Worm (Caenorhabditis elegans) whole organism, young adult: Measurements from ENCODE around the gene F58G1.3.

ENCODE experiments used
- dpl-1 ChIP-seq: fragments of 150-350 bp; optimal IDR thresholded peaks from 2 replicates; lab custom pipeline; 2014; ENCODE audit warnings: missing biosample characterization, missing genetic modification reagents, missing genetic modification characterization
- hmg-1.2 ChIP-seq: fragments of 200-800 bp; sonication (Bioruptor generic); IDR thresholded peaks from 2 replicates; pipeline ENCODE4 v1.3.6; 2022; ENCODE audit warnings: missing genetic modification reagents, missing genetic modification characterization, missing compliant biosample characterization
- pha-4 ChIP-seq: fragments of 150-350 bp; sonication (generic microtip); optimal IDR thresholded peaks from 2 replicates; lab custom pipeline; 2014; ENCODE audit warnings: missing biosample characterization, missing genetic modification reagents, missing genetic modification characterization
- repo-1 ChIP-seq: sonication (generic microtip); optimal IDR thresholded peaks from 2 replicates; lab custom pipeline; 2017; ENCODE audit warnings: mild to moderate bottlenecking, missing genetic modification characterization, missing compliant biosample characterization
- ztf-26 ChIP-seq: sonication (generic microtip); optimal IDR thresholded peaks from 2 replicates; lab custom pipeline; 2017; ENCODE audit warnings: missing genetic modification characterization, missing compliant biosample characterization

ce11 chrII:12907070-12907469 is 21.1 kb downstream of the F58G1.3 start, which contains the start of gene nspb-11:
- TF ChIP-seq repo-1 (tag; lab: Kevin White, UChicago), result no peak
- TF ChIP-seq dpl-1 (GFP tag; lab: Kevin White, UChicago), result no peak
- TF ChIP-seq pha-4 (tag; lab: Kevin White, UChicago), result no peak
- no peak for TF ChIP-seq ztf-26
- TF ChIP-seq hmg-1.2 (GFP tag; lab: Robert Waterston, UW), result no peak
